Worm (Caenorhabditis elegans) whole organism, late embryonic: ENCODE data around the gene T16G12.9.

Experiments
- C08G9.2 ChIP-seq: sonication (generic microtip); optimal IDR thresholded peaks from 2 replicates; lab custom pipeline; 2016; ENCODE audit warnings: mild to moderate bottlenecking, missing genetic modification characterization, moderate library complexity, missing compliant biosample characterization
- F13H6.1 ChIP-seq: sonication (generic microtip); optimal IDR thresholded peaks from 2 replicates; lab custom pipeline; 2016; ENCODE audit warnings: missing genetic modification characterization, missing compliant biosample characterization
- K02D7.2 ChIP-seq: sonication (generic microtip); optimal IDR thresholded peaks from 2 replicates; lab custom pipeline; 2017; ENCODE audit warnings: mild to moderate bottlenecking, missing genetic modification characterization, missing compliant biosample characterization
- Y22D7AL.16 ChIP-seq: sonication (generic microtip); optimal IDR thresholded peaks from 2 replicates; lab custom pipeline; 2016; ENCODE audit warnings: missing genetic modification characterization, missing compliant biosample characterization
- ceh-14 ChIP-seq: sonication (generic microtip); optimal IDR thresholded peaks from 2 replicates; lab custom pipeline; 2016; ENCODE audit warnings: missing genotype, missing genetic modification characterization, missing compliant biosample characterization
- ceh-18 ChIP-seq: sonication (generic microtip); optimal IDR thresholded peaks from 2 replicates; lab custom pipeline; 2016; ENCODE audit warnings: missing genetic modification characterization, missing compliant biosample characterization
- ceh-19 ChIP-seq: fragments of 200-800 bp; sonication (Bioruptor generic); optimal IDR thresholded peaks from 2 replicates; lab custom pipeline; 2018; ENCODE audit warnings: mild to moderate bottlenecking, missing genetic modification characterization, missing compliant biosample characterization
- ceh-2 ChIP-seq: sonication (generic microtip); optimal IDR thresholded peaks from 2 replicates; lab custom pipeline; 2016; ENCODE audit warnings: missing genotype, missing genetic modification characterization, missing compliant biosample characterization
- ceh-24 ChIP-seq: sonication (generic microtip); optimal IDR thresholded peaks from 2 replicates; lab custom pipeline; 2016; ENCODE audit warnings: mild to moderate bottlenecking, missing genetic modification characterization, missing compliant biosample characterization
- ceh-30 ChIP-seq: fragments of 150-350 bp; optimal IDR thresholded peaks from 2 replicates; lab custom pipeline; 2014; ENCODE audit warnings: missing biosample characterization, missing genetic modification characterization
- ceh-31 ChIP-seq: sonication (generic microtip); optimal IDR thresholded peaks from 2 replicates; lab custom pipeline; 2016; ENCODE audit warnings: missing genetic modification characterization, missing compliant biosample characterization
- ceh-45 ChIP-seq: fragments of 200-800 bp; sonication (Bioruptor generic); IDR thresholded peaks from 2 replicates; pipeline ENCODE4 v1.3.6; 2022; ENCODE audit warnings: missing genetic modification reagents, missing genetic modification characterization, missing compliant biosample characterization
- ceh-48 ChIP-seq: sonication (generic microtip); optimal IDR thresholded peaks from 2 replicates; lab custom pipeline; 2016; ENCODE audit warnings: missing genetic modification characterization, inconsistent platforms, missing compliant biosample characterization
- ceh-9 ChIP-seq: sonication (generic microtip); optimal IDR thresholded peaks from 2 replicates; lab custom pipeline; 2016; ENCODE audit warnings: mild to moderate bottlenecking, missing genetic modification characterization, inconsistent platforms, missing compliant biosample characterization
- che-1 ChIP-seq: sonication (generic microtip); optimal IDR thresholded peaks from 2 replicates; lab custom pipeline; 2016; ENCODE audit warnings: mild to moderate bottlenecking, missing genetic modification characterization, missing compliant biosample characterization
- ets-4 ChIP-seq: sonication (generic microtip); optimal IDR thresholded peaks from 2 replicates; lab custom pipeline; 2016; ENCODE audit warnings: missing genetic modification characterization, missing compliant biosample characterization
- fax-1 ChIP-seq: sonication (generic microtip); optimal IDR thresholded peaks from 2 replicates; lab custom pipeline; 2016; ENCODE audit warnings: missing genotype, missing genetic modification characterization, missing compliant biosample characterization
- fkh-10 ChIP-seq: fragments of 150-350 bp; optimal IDR thresholded peaks from 2 replicates; lab custom pipeline; 2014; ENCODE audit warnings: missing biosample characterization, missing genetic modification reagents, missing genetic modification characterization
- fkh-6 ChIP-seq: sonication (generic microtip); optimal IDR thresholded peaks from 2 replicates; lab custom pipeline; 2016; ENCODE audit warnings: missing genetic modification characterization, missing compliant biosample characterization
- hlh-13 ChIP-seq: fragments of 200-800 bp; sonication (Bioruptor generic); optimal IDR thresholded peaks from 2 replicates; lab custom pipeline; 2018; ENCODE audit warnings: mild to moderate bottlenecking, missing genetic modification characterization, missing compliant biosample characterization
- hlh-15 ChIP-seq: sonication (generic microtip); optimal IDR thresholded peaks from 2 replicates; lab custom pipeline; 2016; ENCODE audit warnings: missing genetic modification characterization, missing compliant biosample characterization
- hlh-30 ChIP-seq: sonication (generic microtip); optimal IDR thresholded peaks from 2 replicates; lab custom pipeline; 2017; ENCODE audit warnings: antibody characterized with exemption, missing genetic modification characterization, missing compliant biosample characterization; ENCODE audit not compliant: insufficient read depth
- hlh-6 ChIP-seq: sonication (generic microtip); optimal IDR thresholded peaks from 2 replicates; lab custom pipeline; 2016; ENCODE audit warnings: missing genotype, missing genetic modification characterization, missing compliant biosample characterization
- lin-11 ChIP-seq: fragments of 200-800 bp; sonication (Bioruptor generic); optimal IDR thresholded peaks from 2 replicates; lab custom pipeline; 2018; ENCODE audit warnings: mild to moderate bottlenecking, missing genetic modification characterization, missing compliant biosample characterization
- mec-3 ChIP-seq: sonication (generic microtip); optimal IDR thresholded peaks from 2 replicates; lab custom pipeline; 2016; ENCODE audit warnings: borderline replicate concordance, missing genetic modification characterization, missing compliant biosample characterization
- nhr-11 ChIP-seq: fragments of 150-350 bp; optimal IDR thresholded peaks from 2 replicates; lab custom pipeline; 2014; ENCODE audit warnings: missing biosample characterization, missing genetic modification characterization
- nhr-232 ChIP-seq: sonication (generic microtip); optimal IDR thresholded peaks from 2 replicates; lab custom pipeline; 2016; ENCODE audit warnings: missing genetic modification characterization, missing compliant biosample characterization
- npax-4 ChIP-seq: sonication (generic microtip); optimal IDR thresholded peaks from 2 replicates; lab custom pipeline; 2016; ENCODE audit warnings: missing genetic modification characterization, missing compliant biosample characterization
- odd-2 ChIP-seq: sonication (generic microtip); optimal IDR thresholded peaks from 2 replicates; lab custom pipeline; 2017; ENCODE audit warnings: antibody characterized with exemption, mild to moderate bottlenecking, missing genetic modification characterization, missing compliant biosample characterization
- pag-3 ChIP-seq: sonication (generic microtip); optimal IDR thresholded peaks from 2 replicates; lab custom pipeline; 2016; ENCODE audit warnings: missing compliant biosample characterization, missing genetic modification characterization, borderline replicate concordance
- pat-9 ChIP-seq: fragments of 200-800 bp; sonication (Bioruptor generic); optimal IDR thresholded peaks from 2 replicates; lab custom pipeline; 2018; ENCODE audit warnings: mild to moderate bottlenecking, missing genetic modification characterization, moderate library complexity, missing compliant biosample characterization
- pax-1 ChIP-seq: fragments of 150-350 bp; optimal IDR thresholded peaks from 2 replicates; lab custom pipeline; 2014; ENCODE audit warnings: missing biosample characterization, missing genetic modification characterization
- pha-4 ChIP-seq: fragments of 150-350 bp; optimal IDR thresholded peaks from 2 replicates; lab custom pipeline; 2018; ENCODE audit warnings: missing biosample characterization, missing genetic modification reagents, missing genetic modification characterization
- ref-2 ChIP-seq: sonication (generic microtip); optimal IDR thresholded peaks from 2 replicates; lab custom pipeline; 2016; ENCODE audit warnings: missing genetic modification characterization, missing compliant biosample characterization
- rnt-1 ChIP-seq: sonication (generic microtip); optimal IDR thresholded peaks from 2 replicates; lab custom pipeline; 2016; ENCODE audit warnings: missing genetic modification characterization, missing compliant biosample characterization
- sox-2 ChIP-seq: fragments of 200-800 bp; sonication (Bioruptor generic); IDR thresholded peaks from 2 replicates; pipeline ENCODE4 v1.3.6; 2022; ENCODE audit warnings: missing genetic modification reagents, missing genetic modification characterization, missing compliant biosample characterization
- tbx-2 ChIP-seq: sonication (generic microtip); optimal IDR thresholded peaks from 2 replicates; lab custom pipeline; 2016; ENCODE audit warnings: missing genetic modification characterization, missing compliant biosample characterization
- tbx-7 ChIP-seq: sonication (generic microtip); optimal IDR thresholded peaks from 2 replicates; lab custom pipeline; 2016; ENCODE audit warnings: missing genotype, missing genetic modification characterization, missing compliant biosample characterization
- unc-86 ChIP-seq: sonication (generic microtip); optimal IDR thresholded peaks from 2 replicates; lab custom pipeline; 2016; ENCODE audit warnings: missing genetic modification characterization, missing compliant biosample characterization

Gene T16G12.9

DNA sequence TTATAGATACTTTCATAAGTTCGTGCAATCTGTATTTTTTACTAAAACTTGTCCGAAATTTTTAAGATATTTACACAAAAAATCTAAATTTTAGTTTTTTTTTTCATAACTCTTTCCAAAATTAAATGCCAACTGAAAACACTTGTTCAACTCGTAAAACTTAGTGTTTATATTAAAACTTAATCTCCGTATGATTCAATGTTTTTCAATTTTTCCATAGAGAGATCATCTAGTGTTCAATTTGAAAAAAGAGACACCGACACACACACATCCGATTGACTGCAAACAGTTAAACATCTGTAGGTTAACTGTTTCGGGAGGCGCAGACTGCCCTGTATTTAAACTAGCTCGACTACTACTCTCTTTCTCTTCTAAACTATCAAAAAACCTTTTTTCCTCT is 30.9 kb upstream of the T16G12.9 start, which contains the start of gene T16H12.9:
T16H12.9 (plus strand) TSS at position 301 of the 400 bp plus-strand sequence.
- TF ChIP-seq unc-86 (tag; lab: Kevin White, UChicago) (no peak), hlh-15 (tag; lab: Kevin White, UChicago) (no peak), ceh-30 (no peak), hlh-6 (no peak), tbx-2 (tag; lab: Kevin White, UChicago) (no peak), lin-11 (tag; lab: Kevin White, UChicago) (no peak), ceh-14 (tag; lab: Kevin White, UChicago) (no peak), ceh-24 (tag; lab: Kevin White, UChicago) (no peak), hlh-30 (tag; lab: Kevin White, UChicago) (no peak), che-1 (no peak), F13H6.1 (tag; lab: Kevin White, UChicago) (no peak), fax-1 (tag; lab: Kevin White, UChicago) (no peak), pag-3 (tag; lab: Kevin White, UChicago) (no peak), ref-2 (no peak), npax-4 (tag; lab: Kevin White, UChicago) (no peak), ceh-18 (tag; lab: Kevin White, UChicago) (no peak)

- no peak for TF ChIP-seq hlh-13 (GFP tag; lab: Kevin White, UChicago)
- TF ChIP-seq nhr-232, result no peak
- TF ChIP-seq pax-1 (tag; lab: Kevin White, UChicago), result no peak
- TF ChIP-seq che-1, result no peak
- TF ChIP-seq lin-11 (tag; lab: Kevin White, UChicago), result no peak
- TF ChIP-seq C08G9.2 (tag; lab: Kevin White, UChicago), result no peak
- TF ChIP-seq ceh-18 (tag; lab: Kevin White, UChicago), result no peak
Observed at ce11 chrIII:10106390-10106789, 28.3 kb upstream of the T16G12.9 start, which contains the start of gene srt-55. TSS of gene srt-55 (minus strand) at chrIII:10106490.

- TF ChIP-seq hlh-13 (GFP tag; lab: Kevin White, UChicago) (no peak), pag-3 (tag; lab: Kevin White, UChicago) (no peak), rnt-1 (tag; lab: Kevin White, UChicago) (no peak), sox-2 (no peak), pha-4 (tag; lab: Kevin White, UChicago) (no peak), ets-4 (tag; lab: Kevin White, UChicago) (no peak), ceh-18 (tag; lab: Kevin White, UChicago) (no peak), tbx-7 (tag; lab: Kevin White, UChicago) (no peak), ceh-9 (tag; lab: Kevin White, UChicago) (no peak), ceh-45 (no peak), pat-9 (tag; lab: Kevin White, UChicago) (no peak), ceh-48 (no peak), Y22D7AL.16 (tag; lab: Kevin White, UChicago) (no peak), ceh-19 (no peak), ceh-2 (no peak), nhr-232 (no peak), K02D7.2 (tag; lab: Kevin White, UChicago) (no peak), fkh-10 (no peak)
Observed at ce11 chrIII:10101352-10101751, 23.3 kb upstream of the T16G12.9 start, which contains the start of gene kel-10. TSS of gene kel-10 (minus strand) at chrIII:10101452.

ce11 chrIII:10097981-10098380 is 19.9 kb upstream of the T16G12.9 start, which contains the start of gene spop-1:
TSS of gene spop-1 (minus strand) at chrIII:10098081.
- TF ChIP-seq fax-1 (tag; lab: Kevin White, UChicago) (no peak), nhr-11 (tag; lab: Kevin White, UChicago) (no peak), odd-2 (tag; lab: Kevin White, UChicago) (no peak), hlh-15 (tag; lab: Kevin White, UChicago) (no peak), hlh-6 (no peak), pag-3 (tag; lab: Kevin White, UChicago) (no peak), ceh-14 (tag; lab: Kevin White, UChicago) (no peak), sox-2 (no peak), fkh-6 (tag; lab: Kevin White, UChicago) (no peak), tbx-2 (tag; lab: Kevin White, UChicago) (no peak), ceh-31 (no peak), hlh-13 (GFP tag; lab: Kevin White, UChicago) (no peak), mec-3 (tag; lab: Kevin White, UChicago) (no peak)
